Worm (Caenorhabditis elegans): ENCODE measurements around the gene sek-3.

sek-3 gene

DNA sequence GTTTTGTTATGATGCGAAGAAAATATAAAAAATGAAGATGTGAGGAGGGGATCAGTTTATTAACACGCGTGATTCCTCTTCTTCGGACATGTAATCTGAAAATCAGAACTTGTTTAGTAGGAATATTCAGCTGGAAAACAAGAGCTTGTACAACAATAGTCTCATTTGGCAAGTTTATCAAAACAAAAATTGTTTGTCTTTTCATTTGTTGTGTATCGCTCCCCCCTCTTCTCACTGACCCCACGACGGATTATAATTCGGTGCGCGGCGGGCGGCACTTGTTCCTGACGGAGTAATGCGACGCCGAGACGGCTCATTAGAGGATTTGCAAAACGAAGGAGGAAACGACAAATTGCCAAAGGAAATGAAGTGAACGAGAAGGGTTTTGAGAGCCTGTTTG is 16.2 kb downstream of the sek-3 start, which contains the start of gene ZC449.4:
ZC449.4 (minus strand) TSS at position 101 of the 400 bp plus-strand sequence.
- TF ChIP-seq nhr-23 (tag; optimal IDR thresholded peaks at IDR 0.05), result no peak
- TF ChIP-seq skn-1 (tag; optimal IDR thresholded peaks at IDR 0.05), result no peak
- no peak for TF ChIP-seq F13H6.1 (tag; optimal IDR thresholded peaks at IDR 0.05)
- no peak for TF ChIP-seq Y55F3AM.14 (GFP tag; optimal IDR thresholded peaks at IDR 0.05)
- TF ChIP-seq gmeb-1 (tag; optimal IDR thresholded peaks at IDR 0.05), result no peak
- TF ChIP-seq ztf-4 (tag; optimal IDR thresholded peaks at IDR 0.05), result no peak
- TF ChIP-seq egl-27 (tag; optimal IDR thresholded peaks at IDR 0.05), result no peak
- no peak for TF ChIP-seq C34F6.9 (tag; optimal IDR thresholded peaks at IDR 0.05)
- no peak for TF ChIP-seq zag-1 (tag; optimal IDR thresholded peaks at IDR 0.05)
- no peak for TF ChIP-seq elt-3 (tag; optimal IDR thresholded peaks at IDR 0.05)
- no peak for TF ChIP-seq snpc-4 (tag; optimal IDR thresholded peaks at IDR 0.05)
- TF ChIP-seq peb-1 (tag; optimal IDR thresholded peaks at IDR 0.05), result no peak

- TF ChIP-seq unc-62 (GFP tag; optimal IDR thresholded peaks at IDR 0.05) (no peak), snpc-4 (tag; optimal IDR thresholded peaks at IDR 0.05) (no peak), mdl-1 (tag; optimal IDR thresholded peaks at IDR 0.05) (no peak), elt-1 (tag; optimal IDR thresholded peaks at IDR 0.05) (no peak), egl-27 (tag; optimal IDR thresholded peaks at IDR 0.05) (no peak), unc-55 (GFP tag; optimal IDR thresholded peaks at IDR 0.05) (no peak), sem-4 (tag; optimal IDR thresholded peaks at IDR 0.05) (no peak), gmeb-1 (tag; optimal IDR thresholded peaks at IDR 0.05) (no peak), ztf-1 (GFP tag; conservative IDR thresholded peaks at IDR 0.05) (no peak), aly-2 (tag; optimal IDR thresholded peaks at IDR 0.05) (no peak), sma-3 (GFP tag; optimal IDR thresholded peaks at IDR 0.05) (no peak), dmd-4 (tag; optimal IDR thresholded peaks at IDR 0.05) (no peak), lin-11 (tag; optimal IDR thresholded peaks at IDR 0.05) (no peak), ama-1 (optimal IDR thresholded peaks at IDR 0.05) (no peak), alr-1 (tag; optimal IDR thresholded peaks at IDR 0.05) (no peak), F13H6.1 (tag; optimal IDR thresholded peaks at IDR 0.05) (no peak), ZK546.5 (tag; optimal IDR thresholded peaks at IDR 0.05) (no peak)
These were observed 20.0 kb downstream of the sek-3 start, which contains the start of gene ZC449.5 for ce11 chrX:5037673-5038072. TSS of gene ZC449.5 (minus strand) at chrX:5037773.

ce11 chrX:5038812-5039211 is 21.1 kb downstream of the sek-3 start:
- TF ChIP-seq nhr-21 (tag; optimal IDR thresholded peaks at IDR 0.05) (no peak), F13H6.1 (tag; optimal IDR thresholded peaks at IDR 0.05) (no peak), blmp-1 (tag; optimal IDR thresholded peaks at IDR 0.05; ENCODE audit: insufficient read depth) (no peak), mbf-1 (tag; optimal IDR thresholded peaks at IDR 0.05) (no peak), nhr-11 (tag; optimal IDR thresholded peaks at IDR 0.05) (no peak), elt-1 (tag; optimal IDR thresholded peaks at IDR 0.05) (no peak), dmd-4 (tag; optimal IDR thresholded peaks at IDR 0.05) (no peak), crh-2 (tag; optimal IDR thresholded peaks at IDR 0.05) (no peak), nhr-129 (tag; optimal IDR thresholded peaks at IDR 0.05) (no peak), ztf-1 (GFP tag; conservative IDR thresholded peaks at IDR 0.05) (no peak), mab-5 (tag; optimal IDR thresholded peaks at IDR 0.05) (no peak), fos-1 (tag; optimal IDR thresholded peaks at IDR 0.05) (no peak), mdl-1 (tag; optimal IDR thresholded peaks at IDR 0.05) (no peak)

ce11 chrX:5040038-5040437 is 22.3 kb downstream of the sek-3 start:
- no peak for TF ChIP-seq R02D3.7 (tag; optimal IDR thresholded peaks at IDR 0.05)
- TF ChIP-seq nhr-129 (tag; optimal IDR thresholded peaks at IDR 0.05), result no peak
- no peak for TF ChIP-seq ceh-82 (tag; optimal IDR thresholded peaks at IDR 0.05)
- TF ChIP-seq nhr-12 (tag; optimal IDR thresholded peaks at IDR 0.05), result no peak
- no peak for TF ChIP-seq skn-1 (tag; optimal IDR thresholded peaks at IDR 0.05)
- TF ChIP-seq ama-1 (optimal IDR thresholded peaks at IDR 0.05), result no peak
- no peak for TF ChIP-seq elt-1 (tag; optimal IDR thresholded peaks at IDR 0.05)
- no peak for TF ChIP-seq blmp-1 (tag; optimal IDR thresholded peaks at IDR 0.05; ENCODE audit: insufficient read depth)
- no peak for TF ChIP-seq peb-1 (tag; optimal IDR thresholded peaks at IDR 0.05)
- no peak for TF ChIP-seq aly-2 (tag; optimal IDR thresholded peaks at IDR 0.05)
- no peak for TF ChIP-seq ceh-16 (tag; optimal IDR thresholded peaks at IDR 0.05)
- no peak for TF ChIP-seq Y55F3AM.14 (GFP tag; optimal IDR thresholded peaks at IDR 0.05)
- no peak for TF ChIP-seq nhr-25 (tag; optimal IDR thresholded peaks at IDR 0.05)

Measured in whole organism, L2 larva.